Fruit fly (Drosophila melanogaster) whole organism, wandering third instar larva: Measurements from ENCODE around the gene ed.

Experiments used
- CrebA ChIP-seq: fragments of 200-800 bp; sonication (Bioruptor generic); optimal IDR thresholded peaks from 2 replicates; lab custom pipeline; 2016; ENCODE audit warnings: missing biosample characterization, mild to moderate bottlenecking, missing genetic modification characterization, borderline replicate concordance
- Dfd ChIP-seq: fragments of >200 bp; optimal IDR thresholded peaks from 2 replicates; lab custom pipeline; 2017; ENCODE audit warnings: missing biosample characterization, missing genetic modification characterization
- GATAd ChIP-seq: sonication (Bioruptor generic); optimal IDR thresholded peaks from 2 replicates; lab custom pipeline; 2016; ENCODE audit warnings: missing biosample characterization, missing genetic modification characterization
- N ChIP-seq: fragments of >200 bp; optimal IDR thresholded peaks from 2 replicates; lab custom pipeline; 2018; ENCODE audit warnings: missing biosample characterization, missing external identifiers, missing genetic modification characterization
- dl ChIP-seq, 2 experiments: fragments of 175-275, 200-275 bp in 1 of 2; fragments of 200-275 bp in 1 of 2; sonication (Bioruptor generic); optimal IDR thresholded peaks; lab custom pipeline; 2018; ENCODE audit warnings: mild to moderate bottlenecking in 2 of 2, missing biosample characterization in 2 of 2, missing genetic modification characterization in 2 of 2, moderate library complexity in 2 of 2; ENCODE audit not compliant: partially characterized antibody in 2 of 2, insufficient read depth in 1 of 2
- dmrt93B ChIP-seq: fragments of 200-800 bp; sonication (Bioruptor generic); optimal IDR thresholded peaks from 2 replicates; lab custom pipeline; 2018; ENCODE audit warnings: missing biosample characterization, mild to moderate bottlenecking, missing genetic modification characterization
- fru ChIP-seq: fragments of 200-800 bp; sonication (Bioruptor generic); optimal IDR thresholded peaks from 3 replicates; lab custom pipeline; 2016; ENCODE audit warnings: missing biosample characterization, mild to moderate bottlenecking, missing genetic modification characterization
- lola ChIP-seq: fragments of >200 bp; optimal IDR thresholded peaks from 2 replicates; lab custom pipeline; 2017; ENCODE audit warnings: missing biosample characterization, missing genetic modification characterization
- pan ChIP-seq: fragments of >200 bp; optimal IDR thresholded peaks from 2 replicates; lab custom pipeline; 2017
- psq ChIP-seq: fragments of 200-800 bp; sonication (Bioruptor generic); optimal IDR thresholded peaks from 3 replicates; lab custom pipeline; 2017; ENCODE audit warnings: missing biosample characterization, mild to moderate bottlenecking, missing genetic modification characterization, moderate library complexity
- usp ChIP-seq: fragments of >200 bp; optimal IDR thresholded peaks from 2 replicates; lab custom pipeline; 2017; ENCODE audit warnings: missing biosample characterization, missing genetic modification characterization
- woc ChIP-seq: sonication (Bioruptor generic); optimal IDR thresholded peaks from 2 replicates; lab custom pipeline; 2016; ENCODE audit warnings: missing biosample characterization, mild to moderate bottlenecking, missing genetic modification characterization

dm6 chr2L:4005741-4006140, 25.4 kb upstream of the ed start, which contains the start of gene CG15423:
- TF ChIP-seq CrebA (GFP tag; lab: Kevin White, UChicago): no peak
- TF ChIP-seq Dfd: no peak
- TF ChIP-seq lola (GFP tag; lab: Kevin White, UChicago): no peak
- no peak for TF ChIP-seq N (GFP tag; lab: Kevin White, UChicago)
- no peak for TF ChIP-seq psq (GFP tag; lab: Kevin White, UChicago)
- TF ChIP-seq dmrt93B (GFP tag; lab: Kevin White, UChicago): no peak
- TF ChIP-seq pan (lab: Kevin White, UChicago): no peak
- TF ChIP-seq dl (GFP tag; optimal IDR thresholded peaks at IDR 0.05; lab: Kevin White, UChicago; ENCODE audit: insufficient read depth in 1 of 2, partially characterized antibody in 2 of 2): no peak
- TF ChIP-seq usp (GFP tag; lab: Kevin White, UChicago): no peak
- no peak for TF ChIP-seq fru (GFP tag; lab: Kevin White, UChicago)
- TF ChIP-seq woc (GFP tag; lab: Kevin White, UChicago): no peak
- no peak for TF ChIP-seq GATAd
